Worm (Caenorhabditis elegans): ENCODE data around the gene T28H10.2.

T28H10.2 gene

ce11 chrV:12512773-12513172 lies at the start of gene T28H10.2, which contains the start of gene lgmn-1:
T28H10.2 (minus strand) TSS chrV:12512949.
lgmn-1 (plus strand) TSS chrV:12513056.
- TF ChIP-seq lsy-2 (tag; optimal IDR thresholded peaks at IDR 0.05) (no peak), elt-3 (tag; optimal IDR thresholded peaks at IDR 0.05) (no peak), drap-1 (GFP tag; optimal IDR thresholded peaks at IDR 0.05) (no peak), hlh-1 (tag; optimal IDR thresholded peaks at IDR 0.05) (no peak), zip-8 (tag; optimal IDR thresholded peaks at IDR 0.05) (no peak), unc-39 (tag; optimal IDR thresholded peaks at IDR 0.05) (no peak), M03D4.4 (tag; optimal IDR thresholded peaks at IDR 0.05) (no peak), nhr-12 (tag; optimal IDR thresholded peaks at IDR 0.05) (no peak), blmp-1 (tag; optimal IDR thresholded peaks at IDR 0.05) (no peak)

- TF ChIP-seq mab-5 (tag; optimal IDR thresholded peaks at IDR 0.05) (no peak), unc-62 (GFP tag; optimal IDR thresholded peaks at IDR 0.05) (no peak), hlh-1 (tag; optimal IDR thresholded peaks at IDR 0.05) (no peak), lin-32 (GFP tag; optimal IDR thresholded peaks at IDR 0.05) (no peak), mls-2 (tag; optimal IDR thresholded peaks at IDR 0.05) (no peak), ham-2 (GFP tag; optimal IDR thresholded peaks at IDR 0.05) (no peak), snpc-4 (tag; optimal IDR thresholded peaks at IDR 0.05) (no peak), elt-3 (tag; optimal IDR thresholded peaks at IDR 0.05) (no peak), ceh-43 (GFP tag; optimal IDR thresholded peaks at IDR 0.05) (no peak), unc-39 (tag; optimal IDR thresholded peaks at IDR 0.05) (no peak), nhr-2 (tag; optimal IDR thresholded peaks at IDR 0.05) (no peak), zip-8 (tag; optimal IDR thresholded peaks at IDR 0.05) (no peak), nhr-12 (tag; optimal IDR thresholded peaks at IDR 0.05) (no peak), drap-1 (GFP tag; optimal IDR thresholded peaks at IDR 0.05) (no peak)
Observed at ce11 chrV:12560328-12560782, 47.6 kb upstream of the T28H10.2 start, which contains the start of gene sel-1. sel-1 (plus strand) TSS chrV:12560732.

- TF ChIP-seq nhr-76 (tag; optimal IDR thresholded peaks at IDR 0.05) (no peak), ceh-39 (tag; optimal IDR thresholded peaks at IDR 0.05) (no peak), flh-1 (GFP tag; optimal IDR thresholded peaks at IDR 0.05) (no peak), nhr-2 (tag; optimal IDR thresholded peaks at IDR 0.05) (no peak), nhr-12 (tag; optimal IDR thresholded peaks at IDR 0.05) (no peak), ces-1 (GFP tag; optimal IDR thresholded peaks at IDR 0.05) (no peak), nhr-28 (tag; optimal IDR thresholded peaks at IDR 0.05) (no peak), mab-5 (tag; optimal IDR thresholded peaks at IDR 0.05) (no peak), drap-1 (GFP tag; optimal IDR thresholded peaks at IDR 0.05) (no peak), pha-4 (tag; optimal IDR thresholded peaks at IDR 0.05) (no peak)
Observed at ce11 chrV:12556904-12557303, 44.2 kb upstream of the T28H10.2 start.

ce11 chrV:12555872-12556271 lies 43.1 kb upstream of the T28H10.2 start:
- no peak for TF ChIP-seq hlh-1 (tag; optimal IDR thresholded peaks at IDR 0.05)
- no peak for TF ChIP-seq blmp-1 (tag; optimal IDR thresholded peaks at IDR 0.05)
- TF ChIP-seq nhr-76 (tag; optimal IDR thresholded peaks at IDR 0.05): no peak
- TF ChIP-seq flh-1 (GFP tag; optimal IDR thresholded peaks at IDR 0.05): no peak
- no peak for TF ChIP-seq ztf-11 (tag; optimal IDR thresholded peaks at IDR 0.05)

ce11 chrV:12554172-12555031 lies 41.7 kb upstream of the T28H10.2 start:
- no peak for TF ChIP-seq lin-13 (tag; optimal IDR thresholded peaks at IDR 0.05)
- no peak for TF ChIP-seq unc-62 (GFP tag; optimal IDR thresholded peaks at IDR 0.05)
- TF ChIP-seq flh-1 (GFP tag; optimal IDR thresholded peaks at IDR 0.05): no peak
- no peak for TF ChIP-seq elt-3 (tag; optimal IDR thresholded peaks at IDR 0.05)
- TF ChIP-seq blmp-1 (tag; optimal IDR thresholded peaks at IDR 0.05): no peak
- TF ChIP-seq ceh-39 (tag; optimal IDR thresholded peaks at IDR 0.05): no peak
- TF ChIP-seq ztf-11 (tag; optimal IDR thresholded peaks at IDR 0.05): no peak
- TF ChIP-seq elt-1 (tag; optimal IDR thresholded peaks at IDR 0.05; ENCODE audit: borderline replicate concordance, insufficient read depth): no peak
- TF ChIP-seq sem-2 (GFP tag; optimal IDR thresholded peaks at IDR 0.05): no peak
- no peak for TF ChIP-seq unc-39 (tag; optimal IDR thresholded peaks at IDR 0.05)

- no peak for TF ChIP-seq mep-1 (tag; optimal IDR thresholded peaks at IDR 0.05)
- TF ChIP-seq elt-3 (tag; optimal IDR thresholded peaks at IDR 0.05): peak; percentile 92
- TF ChIP-seq tbx-8 (GFP tag; optimal IDR thresholded peaks at IDR 0.05): no peak
- TF ChIP-seq elt-1 (tag; optimal IDR thresholded peaks at IDR 0.05; ENCODE audit: borderline replicate concordance, insufficient read depth): peak; percentile 81
- TF ChIP-seq mls-2 (tag; optimal IDR thresholded peaks at IDR 0.05): no peak
- TF ChIP-seq ham-2 (GFP tag; optimal IDR thresholded peaks at IDR 0.05): peak; percentile 35
Observed at ce11 chrV:12553286-12553725, 40.6 kb upstream of the T28H10.2 start.

All from whole organism, mixed stage, embryonic.